Fruit fly (Drosophila melanogaster): ENCODE data around the gene CG4884.

Gene CG4884

DNA sequence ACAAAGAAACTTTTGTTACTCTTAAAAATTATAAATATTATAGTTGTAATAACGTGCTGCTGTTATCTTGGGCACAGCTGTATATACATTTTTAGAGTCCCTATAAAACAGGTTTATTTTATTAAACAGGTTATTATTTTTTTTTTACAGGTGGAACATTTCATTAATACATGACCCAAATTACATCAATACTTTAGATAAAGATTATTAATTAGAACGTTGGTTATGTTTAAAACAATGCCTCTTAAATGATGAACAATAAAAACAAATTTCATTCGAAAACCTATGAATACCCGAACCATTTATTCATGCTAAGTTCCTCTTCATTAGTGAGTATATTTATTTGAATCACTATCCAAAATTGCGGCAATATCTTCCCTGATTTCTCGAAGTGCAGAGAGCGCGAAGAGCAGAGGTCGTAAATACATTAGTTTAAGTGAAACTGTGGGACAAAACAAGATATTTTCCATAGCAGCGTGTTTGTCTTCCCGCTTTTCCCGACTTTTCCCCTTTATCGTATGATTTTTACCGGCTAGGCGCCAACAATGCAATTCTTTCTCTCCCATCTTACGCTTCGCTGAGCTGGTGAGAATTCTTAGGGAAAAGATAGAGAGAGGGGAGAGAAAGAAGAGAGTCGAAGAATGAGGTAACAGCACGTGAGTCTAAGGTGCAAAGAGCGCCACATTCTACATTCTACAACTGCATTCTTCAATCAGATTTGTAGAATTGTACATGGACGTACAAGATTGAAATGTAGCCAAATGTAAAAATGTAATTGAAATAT lies 29.8 kb upstream of the CG4884 start (continued):
- TF ChIP-seq Rfx (GFP tag; IDR thresholded peaks at IDR 0.05) (peak; percentile 60), CG17328 (GFP tag; IDR thresholded peaks at IDR 0.05) (no peak), CG2116 (GFP tag; optimal IDR thresholded peaks at IDR 0.05) (no peak), PHDP (tag; optimal IDR thresholded peaks at IDR 0.05) (peak; percentile 15), CG7987 (GFP tag; optimal IDR thresholded peaks at IDR 0.05) (no peak), esg (GFP tag; conservative IDR thresholded peaks at IDR 0.05) (peak; percentile 23; the same call in 1 of the 2 replicates), CG6175 (GFP tag; IDR thresholded peaks at IDR 0.05) (no peak), peb (GFP tag; IDR thresholded peaks at IDR 0.05) (no peak), Sox100B (GFP tag; optimal IDR thresholded peaks at IDR 0.05) (peak; percentile 48), CG33213 (GFP tag; optimal IDR thresholded peaks at IDR 0.05) (no peak), ac (GFP tag; optimal IDR thresholded peaks at IDR 0.05) (no peak), pnt (GFP tag; optimal IDR thresholded peaks at IDR 0.05) (peak; percentile 24), CG12659 (GFP tag; optimal IDR thresholded peaks at IDR 0.05) (peak; percentile 27), Camta (GFP tag; optimal IDR thresholded peaks at IDR 0.05) (peak; percentile 9), Hr39 (optimal IDR thresholded peaks at IDR 0.05) (no peak), CG13424 (tag; optimal IDR thresholded peaks at IDR 0.05) (peak; percentile 18), Dek (tag; optimal IDR thresholded peaks at IDR 0.05) (no peak), wor (GFP tag; IDR thresholded peaks at IDR 0.05) (no peak), Spps (tag; optimal IDR thresholded peaks at IDR 0.05) (no peak), CG12299 (tag; optimal IDR thresholded peaks at IDR 0.05) (no peak), Abd-B (GFP tag; optimal IDR thresholded peaks at IDR 0.05) (peak; percentile 42), Hey (tag; optimal IDR thresholded peaks at IDR 0.05) (no peak), CG2712 (tag; optimal IDR thresholded peaks at IDR 0.05) (peak; percentile 17), Poxn (GFP tag; IDR thresholded peaks at IDR 0.05) (no peak), Atf3 (GFP tag; optimal IDR thresholded peaks at IDR 0.05) (no peak), CG6689 (GFP tag; IDR thresholded peaks at IDR 0.05) (peak; percentile 46; the same call in 1 of the 2 replicates), fd96Cb (tag; optimal IDR thresholded peaks at IDR 0.05) (peak; percentile 31), CG31365 (tag; optimal IDR thresholded peaks at IDR 0.05) (no peak), CG8359 (GFP tag; optimal IDR thresholded peaks at IDR 0.05; ENCODE audit: borderline replicate concordance) (no peak), CG16863 (GFP tag; optimal IDR thresholded peaks at IDR 0.05) (no peak), fd102C (GFP tag; optimal IDR thresholded peaks at IDR 0.05) (no peak), BtbVII (GFP tag; optimal IDR thresholded peaks at IDR 0.05) (no peak), tll (GFP tag; optimal IDR thresholded peaks at IDR 0.05) (no peak), so (GFP tag; IDR thresholded peaks at IDR 0.05) (no peak), CG11093 (GFP tag; IDR thresholded peaks at IDR 0.05) (0 out of 3 replicates have a peak, but pooled peaks have one; percentile 12), shn (GFP tag; optimal IDR thresholded peaks at IDR 0.05) (no peak), Hr51 (GFP tag; optimal IDR thresholded peaks at IDR 0.05) (peak in 1 of 2 experiments; percentile 36), CG15696 (tag; optimal IDR thresholded peaks at IDR 0.05) (no peak), CG30431 (GFP tag; optimal IDR thresholded peaks at IDR 0.05) (peak; percentile 40), CG5953 (GFP tag; IDR thresholded peaks at IDR 0.05) (peak; percentile 47; the same call in 1 of the 2 replicates), pita (GFP tag; optimal IDR thresholded peaks at IDR 0.05) (no peak), unc-4 (GFP tag; IDR thresholded peaks at IDR 0.05; ENCODE audit: partially characterized antibody) (no peak), CG11695 (GFP tag; IDR thresholded peaks at IDR 0.05) (no peak), org-1 (GFP tag; optimal IDR thresholded peaks at IDR 0.05) (peak; percentile 32), ftz-f1 (GFP tag; optimal IDR thresholded peaks at IDR 0.05) (no peak), cwo (GFP tag; optimal IDR thresholded peaks at IDR 0.05) (peak; percentile 81), CG18011 (GFP tag; optimal IDR thresholded peaks at IDR 0.05) (no peak), CG17568 (GFP tag; optimal IDR thresholded peaks at IDR 0.05) (no peak), CG2875 (GFP tag; optimal IDR thresholded peaks at IDR 0.05) (no peak)
